2 fruit fly cellular contexts compared by ENCODE assay signal in genomic region chr3R:13837807-13838206, dm6.
TF ChIP-seq lines count a peak whose summit lies in the region.

TSS of gene Nsf2 (minus strand) at chr3R:13837991.

TF ChIP-seq in whole organism, embryonic, 481 proteins besides CTCF, POLR2A, EP300 and RAD21 (continued from another document and continues in another):
- TF ChIP-seq CG9817 (tag; optimal IDR thresholded peaks at IDR 0.05; lab: Kevin White, UChicago) (no peak), CG31365 (tag; optimal IDR thresholded peaks at IDR 0.05; lab: Kevin White, UChicago) (no peak), CG33213 (GFP tag; optimal IDR thresholded peaks at IDR 0.05; lab: Kevin White, UChicago) (peak; percentile 39), CG2875 (GFP tag; optimal IDR thresholded peaks at IDR 0.05; lab: Kevin White, UChicago) (no peak), cg (GFP tag; optimal IDR thresholded peaks at IDR 0.05; lab: Kevin White, UChicago) (peak; percentile 70), psq (GFP tag; optimal IDR thresholded peaks at IDR 0.05; lab: Kevin White, UChicago) (no peak), E2f2 (GFP tag; IDR thresholded peaks at IDR 0.05; lab: Robert Waterston, UW) (peak; percentile 99), yki (optimal IDR thresholded peaks at IDR 0.05; lab: Kevin White, UChicago) (no peak), br (optimal IDR thresholded peaks at IDR 0.05; lab: Kevin White, UChicago) (no peak), hb (GFP tag; IDR thresholded peaks at IDR 0.05; lab: Robert Waterston, UW; ENCODE audit: partially characterized antibody) (no peak), CG9215 (GFP tag; IDR thresholded peaks at IDR 0.05; lab: Robert Waterston, UW) (no peak), rib (GFP tag; IDR thresholded peaks at IDR 0.05; lab: Robert Waterston, UW) (no peak), HmgD (GFP tag; optimal IDR thresholded peaks at IDR 0.05; lab: Kevin White, UChicago) (peak; percentile 74), inv (GFP tag; IDR thresholded peaks at IDR 0.05; lab: Robert Waterston, UW; ENCODE audit: partially characterized antibody) (no peak), shn (GFP tag; optimal IDR thresholded peaks at IDR 0.05; lab: Kevin White, UChicago) (peak; percentile 29), zen2 (GFP tag; IDR thresholded peaks at IDR 0.05; lab: Robert Waterston, UW; ENCODE audit: partially characterized antibody) (no peak), CG18262 (tag; optimal IDR thresholded peaks at IDR 0.05; lab: Kevin White, UChicago) (no peak), TFAM (GFP tag; optimal IDR thresholded peaks at IDR 0.05; lab: Kevin White, UChicago) (no peak), Deaf1 (tag; optimal IDR thresholded peaks at IDR 0.05; lab: Kevin White, UChicago) (peak; percentile 9), CG15073 (GFP tag; optimal IDR thresholded peaks at IDR 0.05; lab: Kevin White, UChicago) (no peak), gsb-n (tag; optimal IDR thresholded peaks at IDR 0.05; lab: Kevin White, UChicago) (no peak), Bdp1 (GFP tag; optimal IDR thresholded peaks at IDR 0.05; lab: Kevin White, UChicago) (no peak), dm (GFP tag; optimal IDR thresholded peaks at IDR 0.05; lab: Kevin White, UChicago) (peak; percentile 7), insv (GFP tag; optimal IDR thresholded peaks at IDR 0.05; lab: Kevin White, UChicago) (peak in 1 of 2 experiments; percentile 20), CG9727 (GFP tag; optimal IDR thresholded peaks at IDR 0.05; lab: Kevin White, UChicago) (peak; percentile 30), CG6791 (GFP tag; IDR thresholded peaks at IDR 0.05; lab: Robert Waterston, UW; ENCODE audit: partially characterized antibody) (peak; percentile 59; the same call in 2 of the 3 replicates), CG12104 (GFP tag; optimal IDR thresholded peaks at IDR 0.05; lab: Kevin White, UChicago) (no peak), sima (GFP tag; optimal IDR thresholded peaks at IDR 0.05; lab: Kevin White, UChicago) (no peak), ash1 (GFP tag; optimal IDR thresholded peaks at IDR 0.05; lab: Kevin White, UChicago) (no peak), Side (GFP tag; optimal IDR thresholded peaks at IDR 0.05; lab: Kevin White, UChicago) (no peak), Dll (GFP tag; IDR thresholded peaks at IDR 0.05; lab: Robert Waterston, UW; ENCODE audit: partially characterized antibody) (no peak), CG2129 (GFP tag; IDR thresholded peaks at IDR 0.05; lab: Robert Waterston, UW; ENCODE audit: partially characterized antibody) (no peak), Ada2b (GFP tag; IDR thresholded peaks at IDR 0.05; lab: Robert Waterston, UW) (no peak), CG1233 (GFP tag; optimal IDR thresholded peaks at IDR 0.05; lab: Kevin White, UChicago) (no peak), ato (GFP tag; IDR thresholded peaks at IDR 0.05; lab: Robert Waterston, UW; ENCODE audit: partially characterized antibody) (peak; percentile 40; the same call in 1 of the 2 replicates), D (optimal IDR thresholded peaks at IDR 0.05; lab: Kevin White, UChicago) (no peak), D (GFP tag; optimal IDR thresholded peaks at IDR 0.05; lab: Kevin White, UChicago) (no peak), Rfx (GFP tag; IDR thresholded peaks at IDR 0.05; lab: Robert Waterston, UW) (peak; percentile 42; the same call in 1 of the 2 replicates), chn (GFP tag; optimal IDR thresholded peaks at IDR 0.05; lab: Kevin White, UChicago) (no peak), grn (GFP tag; optimal IDR thresholded peaks at IDR 0.05; lab: Kevin White, UChicago) (no peak), Dip2 (GFP tag; IDR thresholded peaks at IDR 0.05; lab: Robert Waterston, UW) (no peak), HLHmδ (GFP tag; optimal IDR thresholded peaks at IDR 0.05; lab: Kevin White, UChicago) (peak; percentile 82), trh (GFP tag; optimal IDR thresholded peaks at IDR 0.05; lab: Kevin White, UChicago) (no peak), klu (GFP tag; IDR thresholded peaks at IDR 0.05; lab: Robert Waterston, UW) (no peak), CG14860 (GFP tag; IDR thresholded peaks at IDR 0.05; lab: Robert Waterston, UW; ENCODE audit: partially characterized antibody) (no peak), CG7745 (tag; optimal IDR thresholded peaks at IDR 0.05; lab: Kevin White, UChicago) (no peak), CG30403 (GFP tag; optimal IDR thresholded peaks at IDR 0.05; lab: Kevin White, UChicago) (no peak), CG10462 (GFP tag; optimal IDR thresholded peaks at IDR 0.05; lab: Kevin White, UChicago) (no peak), Dek (tag; optimal IDR thresholded peaks at IDR 0.05; lab: Kevin White, UChicago) (no peak), kni (GFP tag; optimal IDR thresholded peaks at IDR 0.05; lab: Kevin White, UChicago) (peak; percentile 19), tin (GFP tag; optimal IDR thresholded peaks at IDR 0.05; lab: Kevin White, UChicago) (no peak), chm (GFP tag; IDR thresholded peaks at IDR 0.05; lab: Robert Waterston, UW) (peak; percentile 62), jing (GFP tag; optimal IDR thresholded peaks at IDR 0.05; lab: Kevin White, UChicago) (no peak), HLH3B (GFP tag; IDR thresholded peaks at IDR 0.05; lab: Robert Waterston, UW) (no peak), vvl (GFP tag; IDR thresholded peaks at IDR 0.05; lab: Robert Waterston, UW) (peak; percentile 71), Six4 (GFP tag; optimal IDR thresholded peaks at IDR 0.05; lab: Kevin White, UChicago) (no peak), CG6654 (GFP tag; optimal IDR thresholded peaks at IDR 0.05; lab: Kevin White, UChicago) (no peak), CG4820 (GFP tag; optimal IDR thresholded peaks at IDR 0.05; lab: Kevin White, UChicago) (no peak), Antp (GFP tag; optimal IDR thresholded peaks at IDR 0.05; lab: Kevin White, UChicago) (no peak), CG17912 (GFP tag; optimal IDR thresholded peaks at IDR 0.05; lab: Kevin White, UChicago) (peak; percentile 34), CG34376 (GFP tag; optimal IDR thresholded peaks at IDR 0.05; lab: Kevin White, UChicago) (peak; percentile 9), CG1529 (GFP tag; optimal IDR thresholded peaks at IDR 0.05; lab: Kevin White, UChicago) (no peak), tap (tag; optimal IDR thresholded peaks at IDR 0.05; lab: Kevin White, UChicago) (no peak), Doc2 (GFP tag; IDR thresholded peaks at IDR 0.05; lab: Robert Waterston, UW) (no peak), CG7963 (GFP tag; IDR thresholded peaks at IDR 0.05; lab: Robert Waterston, UW; ENCODE audit: partially characterized antibody) (no peak), Hand (GFP tag; optimal IDR thresholded peaks at IDR 0.05; lab: Kevin White, UChicago) (no peak), CG14710 (tag; optimal IDR thresholded peaks at IDR 0.05; lab: Kevin White, UChicago) (peak; percentile 66)

TF ChIP-seq in whole organism, prepupa, 60 proteins besides CTCF, POLR2A, EP300 and RAD21 (continued from another document):
- TF ChIP-seq Sox14 (GFP tag; optimal IDR thresholded peaks at IDR 0.05; lab: Kevin White, UChicago) (peak; percentile 51), Hr38 (GFP tag; optimal IDR thresholded peaks at IDR 0.05; lab: Kevin White, UChicago) (no peak), Blimp-1 (GFP tag; optimal IDR thresholded peaks at IDR 0.05; lab: Kevin White, UChicago) (peak; percentile 55), esn (GFP tag; optimal IDR thresholded peaks at IDR 0.05; lab: Kevin White, UChicago) (peak; percentile 27), CG3919 (GFP tag; optimal IDR thresholded peaks at IDR 0.05; lab: Kevin White, UChicago) (no peak)
